Worm (Caenorhabditis elegans): ENCODE data around the gene srbc-19.
A peak's percentile ranks its signal among the peaks of the same experiment; 100 is the strongest.

srbc-19 gene

DNA sequence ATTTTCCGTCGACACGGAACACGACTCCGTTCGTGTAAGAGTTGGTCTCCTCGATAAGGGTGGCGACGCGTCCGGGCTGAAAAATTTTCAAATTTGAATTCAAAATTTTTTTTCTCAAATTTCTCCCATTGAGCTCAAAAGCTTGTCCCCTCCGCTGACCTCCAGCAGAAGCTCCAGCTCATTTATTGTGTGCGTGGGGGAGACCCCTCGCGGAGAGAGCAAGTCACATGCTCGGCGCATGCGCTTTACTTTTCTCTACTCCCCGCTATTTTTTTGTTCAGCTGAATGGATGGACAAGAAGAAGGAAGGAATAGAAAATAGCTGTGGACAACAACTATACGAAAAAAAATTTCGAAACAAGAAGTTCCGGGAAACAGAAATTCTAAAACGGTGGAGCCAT, 33.1 kb downstream of the srbc-19 start:
- TF ChIP-seq tra-4 (tag; optimal IDR thresholded peaks at IDR 0.05), result no peak
- TF ChIP-seq pes-1 (GFP tag; IDR thresholded peaks at IDR 0.05), result 0 out of 2 replicates have a peak, but pooled peaks have one; percentile 34

DNA sequence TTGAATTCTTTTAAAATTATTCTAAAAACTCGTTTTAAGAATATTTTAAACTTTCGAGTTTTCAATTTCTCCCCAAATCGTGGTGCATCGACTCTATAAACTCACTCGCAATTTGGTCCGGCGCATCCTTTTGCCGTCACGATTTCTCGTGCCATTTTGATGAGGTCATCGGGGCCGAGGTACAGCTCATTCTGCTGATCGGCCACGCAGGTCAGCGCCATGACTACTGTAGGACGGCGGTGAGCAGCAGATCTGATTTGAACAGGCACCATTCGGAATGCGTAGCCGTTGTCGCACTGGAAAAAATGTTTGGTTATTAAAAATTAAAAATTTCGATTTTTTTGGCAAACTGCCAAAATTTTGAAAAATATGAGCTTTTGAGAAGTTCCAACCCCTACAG, 33.9 kb downstream of the srbc-19 start:
- TF ChIP-seq B0310.2 (tag; optimal IDR thresholded peaks at IDR 0.05) (no peak), ama-1 (optimal IDR thresholded peaks at IDR 0.05) (no peak), hnd-1 (tag; optimal IDR thresholded peaks at IDR 0.05) (no peak), ets-7 (tag; optimal IDR thresholded peaks at IDR 0.05) (no peak), hmbx-1 (tag; optimal IDR thresholded peaks at IDR 0.05) (no peak), hmg-4 (GFP tag; optimal IDR thresholded peaks at IDR 0.05) (no peak), tbx-11 (GFP tag; IDR thresholded peaks at IDR 0.05) (no peak), scrt-1 (GFP tag; IDR thresholded peaks at IDR 0.05) (no peak), aly-1 (tag; optimal IDR thresholded peaks at IDR 0.05) (no peak), tra-4 (tag; optimal IDR thresholded peaks at IDR 0.05) (no peak), tbx-37 (GFP tag; conservative IDR thresholded peaks at IDR 0.05) (no peak), pes-1 (GFP tag; IDR thresholded peaks at IDR 0.05) (no peak), sea-1 (GFP tag; conservative IDR thresholded peaks at IDR 0.05) (no peak), ceh-36 (tag; optimal IDR thresholded peaks at IDR 0.05) (no peak), F13C5.2 (tag; optimal IDR thresholded peaks at IDR 0.05) (no peak), flt-1 (GFP tag; IDR thresholded peaks at IDR 0.05) (no peak), ceh-13 (GFP tag; optimal IDR thresholded peaks at IDR 0.05) (no peak)

DNA sequence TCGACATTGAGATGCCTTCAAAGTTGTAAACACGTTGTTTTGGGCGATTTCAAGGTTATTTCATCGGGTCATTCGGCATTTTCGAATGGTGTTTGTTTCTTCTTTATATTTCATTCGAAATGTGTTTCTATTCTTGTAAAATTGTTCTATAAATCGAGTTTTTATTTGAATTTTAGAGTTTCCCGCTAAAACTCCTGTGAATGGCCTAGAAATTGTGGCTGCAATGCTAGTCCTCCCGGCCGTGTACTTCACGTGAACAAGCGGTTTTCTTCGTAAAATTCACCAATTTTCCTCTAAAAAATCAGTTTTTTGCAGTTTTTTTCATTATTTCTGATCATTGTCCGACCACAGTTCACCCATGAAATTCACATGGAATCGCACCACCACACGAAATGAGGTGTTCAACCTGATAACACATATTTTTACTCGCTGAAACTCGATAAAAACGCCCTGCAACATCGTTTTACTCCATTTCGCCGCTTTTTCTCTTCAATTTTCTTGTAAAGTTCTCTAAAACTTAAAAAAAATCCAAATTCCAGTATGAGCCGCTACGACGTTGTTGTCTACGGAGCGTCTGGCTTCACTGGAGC, 39.5 kb downstream of the srbc-19 start, which contains the start of gene ldp-1:
Gene ldp-1, plus strand, starts transcription at position 540 of the 590 bp plus-strand sequence.
- TF ChIP-seq tbx-37 (GFP tag; conservative IDR thresholded peaks at IDR 0.05) (peak; percentile 73), scrt-1 (GFP tag; IDR thresholded peaks at IDR 0.05) (no peak), F13C5.2 (tag; optimal IDR thresholded peaks at IDR 0.05) (no peak), pes-1 (GFP tag; IDR thresholded peaks at IDR 0.05) (0 out of 2 replicates have a peak, but pooled peaks have one; percentile 56)

DNA sequence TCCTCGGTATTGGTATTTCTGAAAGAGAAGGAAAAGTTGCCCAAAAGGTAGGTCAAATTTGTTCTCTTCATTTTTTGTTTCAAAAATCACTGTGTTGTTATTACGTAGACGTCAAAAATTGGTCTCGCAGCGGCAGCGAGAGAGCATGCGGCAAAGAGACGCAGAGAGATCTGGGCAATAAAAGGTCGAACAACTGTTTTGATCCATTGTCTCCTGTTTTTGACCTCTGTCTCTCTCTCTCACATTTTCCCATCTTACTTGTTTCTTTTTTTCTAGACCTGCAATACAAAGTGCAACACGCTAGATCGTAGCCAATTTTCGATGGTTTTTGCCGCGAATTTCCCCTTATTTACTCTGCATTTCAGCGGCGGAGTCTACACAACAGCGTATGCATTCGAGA, 40.0 kb downstream of the srbc-19 start:
- no peak for TF ChIP-seq scrt-1 (GFP tag; IDR thresholded peaks at IDR 0.05)
- no peak for TF ChIP-seq ceh-36 (tag; optimal IDR thresholded peaks at IDR 0.05)
- no peak for TF ChIP-seq tbx-37 (GFP tag; conservative IDR thresholded peaks at IDR 0.05)
- TF ChIP-seq B0310.2 (tag; optimal IDR thresholded peaks at IDR 0.05), result no peak
- no peak for TF ChIP-seq tra-4 (tag; optimal IDR thresholded peaks at IDR 0.05)
- TF ChIP-seq ama-1 (optimal IDR thresholded peaks at IDR 0.05), result no peak
- no peak for TF ChIP-seq F13C5.2 (tag; optimal IDR thresholded peaks at IDR 0.05)
- TF ChIP-seq tbx-11 (GFP tag; IDR thresholded peaks at IDR 0.05), result no peak
- TF ChIP-seq hnd-1 (tag; optimal IDR thresholded peaks at IDR 0.05), result no peak
- no peak for TF ChIP-seq ceh-13 (GFP tag; optimal IDR thresholded peaks at IDR 0.05)
- no peak for TF ChIP-seq aly-1 (tag; optimal IDR thresholded peaks at IDR 0.05)

DNA sequence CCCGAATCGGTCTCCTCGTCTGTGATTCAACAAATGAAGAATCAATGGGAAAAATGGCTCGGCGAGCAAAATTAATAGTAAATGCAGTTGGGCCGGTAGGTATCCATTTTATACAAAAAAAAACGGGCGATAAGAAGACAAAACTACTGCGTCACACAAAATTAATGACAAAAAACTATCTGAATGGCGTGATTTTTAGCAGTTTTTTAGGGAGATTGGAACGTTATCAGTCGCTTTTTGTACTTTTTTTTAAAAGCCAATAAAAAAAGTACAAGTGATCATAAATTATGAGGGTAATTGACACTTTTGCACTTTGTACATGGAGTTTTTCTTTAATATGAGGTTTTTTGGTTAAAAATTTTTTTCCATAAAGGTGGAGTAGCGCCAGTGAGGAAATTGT, 43.4 kb downstream of the srbc-19 start:
- TF ChIP-seq aly-1 (tag; optimal IDR thresholded peaks at IDR 0.05) (no peak), flt-1 (GFP tag; IDR thresholded peaks at IDR 0.05) (no peak), tra-4 (tag; optimal IDR thresholded peaks at IDR 0.05) (no peak), sea-1 (GFP tag; conservative IDR thresholded peaks at IDR 0.05) (no peak), tbx-11 (GFP tag; IDR thresholded peaks at IDR 0.05) (no peak), ceh-36 (tag; optimal IDR thresholded peaks at IDR 0.05) (no peak), hmg-4 (GFP tag; optimal IDR thresholded peaks at IDR 0.05) (no peak), scrt-1 (GFP tag; IDR thresholded peaks at IDR 0.05) (no peak), tbx-37 (GFP tag; conservative IDR thresholded peaks at IDR 0.05) (no peak), B0310.2 (tag; optimal IDR thresholded peaks at IDR 0.05) (no peak), hmbx-1 (tag; optimal IDR thresholded peaks at IDR 0.05) (no peak), F13C5.2 (tag; optimal IDR thresholded peaks at IDR 0.05) (no peak)

DNA sequence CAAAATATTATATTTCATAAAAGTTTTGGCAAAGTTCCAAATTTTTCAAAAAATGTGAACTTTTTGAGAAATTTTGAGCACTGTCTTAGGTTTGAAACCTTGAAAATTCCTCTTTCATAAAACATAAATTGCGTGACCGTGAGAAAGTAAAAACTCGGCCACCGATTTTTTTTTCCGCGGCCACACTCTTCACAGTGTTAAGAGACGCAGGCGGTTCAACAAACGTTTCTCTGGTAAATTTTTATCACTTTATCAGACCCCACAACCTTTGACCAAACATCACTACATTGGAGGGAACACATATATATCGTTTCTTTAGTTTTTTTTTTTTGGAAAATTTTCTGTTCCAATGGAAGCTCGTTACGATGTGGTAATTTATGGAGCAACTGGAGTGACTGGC, 44.1 kb downstream of the srbc-19 start, which contains the start of gene F22F7.2:
Gene F22F7.2, plus strand, starts transcription at position 266 of the 400 bp plus-strand sequence.
- TF ChIP-seq B0310.2 (tag; optimal IDR thresholded peaks at IDR 0.05) (no peak), scrt-1 (GFP tag; IDR thresholded peaks at IDR 0.05) (no peak), ets-7 (tag; optimal IDR thresholded peaks at IDR 0.05) (no peak), aly-1 (tag; optimal IDR thresholded peaks at IDR 0.05) (no peak), ceh-13 (GFP tag; optimal IDR thresholded peaks at IDR 0.05) (no peak), ama-1 (optimal IDR thresholded peaks at IDR 0.05) (no peak), sea-1 (GFP tag; conservative IDR thresholded peaks at IDR 0.05) (no peak)

DNA sequence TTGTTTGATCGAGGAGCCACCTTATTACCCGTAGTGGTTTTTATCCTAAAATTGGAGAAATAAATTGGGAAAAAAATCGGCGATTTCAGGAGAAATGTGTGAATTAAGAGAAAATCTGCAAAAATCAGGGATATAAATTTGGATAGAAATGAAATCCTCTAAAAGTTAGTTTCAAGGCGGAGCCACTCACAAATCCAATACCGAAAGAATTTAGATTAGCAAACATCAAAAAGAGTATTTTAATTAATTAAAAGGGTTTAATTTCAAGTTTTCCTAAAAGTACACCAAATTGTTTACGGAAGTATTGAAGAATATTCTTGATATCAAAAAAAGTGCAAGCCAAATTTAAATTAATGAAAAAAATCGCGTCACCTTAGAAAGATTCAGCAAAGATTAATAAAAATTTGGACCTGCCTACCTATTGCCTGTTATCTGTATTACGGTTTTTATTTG, 44.6 kb downstream of the srbc-19 start, which contains the start of gene F22F7.8:
Gene F22F7.8, minus strand, starts transcription at position 51 of the 453 bp plus-strand sequence.
- TF ChIP-seq aly-1 (tag; optimal IDR thresholded peaks at IDR 0.05) (no peak), ceh-13 (GFP tag; optimal IDR thresholded peaks at IDR 0.05) (no peak), hmbx-1 (tag; optimal IDR thresholded peaks at IDR 0.05) (no peak), pes-1 (GFP tag; IDR thresholded peaks at IDR 0.05) (no peak), sea-1 (GFP tag; conservative IDR thresholded peaks at IDR 0.05) (no peak), hnd-1 (tag; optimal IDR thresholded peaks at IDR 0.05) (no peak), tra-4 (tag; optimal IDR thresholded peaks at IDR 0.05) (no peak), tbx-37 (GFP tag; conservative IDR thresholded peaks at IDR 0.05) (no peak), tbx-11 (GFP tag; IDR thresholded peaks at IDR 0.05) (no peak), flt-1 (GFP tag; IDR thresholded peaks at IDR 0.05) (no peak), ets-7 (tag; optimal IDR thresholded peaks at IDR 0.05) (no peak), F13C5.2 (tag; optimal IDR thresholded peaks at IDR 0.05) (no peak), scrt-1 (GFP tag; IDR thresholded peaks at IDR 0.05) (no peak), ama-1 (optimal IDR thresholded peaks at IDR 0.05) (no peak), hmg-4 (GFP tag; optimal IDR thresholded peaks at IDR 0.05) (no peak), B0310.2 (tag; optimal IDR thresholded peaks at IDR 0.05) (no peak), ceh-36 (tag; optimal IDR thresholded peaks at IDR 0.05) (no peak)

DNA sequence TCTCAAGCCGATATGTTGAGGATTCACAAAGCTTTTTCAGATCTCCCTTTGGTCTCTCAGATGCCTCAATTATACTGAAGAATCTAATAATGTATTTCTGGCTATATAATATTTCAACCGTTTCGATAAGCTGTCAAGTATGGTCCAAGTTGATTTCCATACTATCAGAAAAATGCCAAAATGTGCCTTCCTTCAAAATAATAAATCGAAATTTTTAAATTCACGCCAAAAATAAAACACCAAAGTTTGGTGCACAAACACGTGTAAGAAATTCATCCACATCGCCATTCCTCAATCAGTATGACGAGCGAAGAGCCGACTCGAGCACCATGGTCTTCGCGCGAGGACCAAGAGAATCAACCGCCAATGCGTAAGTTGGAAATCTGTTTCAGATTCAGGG, 47.0 kb downstream of the srbc-19 start, which contains the start of gene F22F7.11:
Gene F22F7.11, plus strand, starts transcription at position 301 of the 400 bp plus-strand sequence.
- TF ChIP-seq tbx-37 (GFP tag; conservative IDR thresholded peaks at IDR 0.05) (no peak), pes-1 (GFP tag; IDR thresholded peaks at IDR 0.05) (no peak), hnd-1 (tag; optimal IDR thresholded peaks at IDR 0.05) (no peak), scrt-1 (GFP tag; IDR thresholded peaks at IDR 0.05) (no peak), tbx-11 (GFP tag; IDR thresholded peaks at IDR 0.05) (no peak), tra-4 (tag; optimal IDR thresholded peaks at IDR 0.05) (no peak), sea-1 (GFP tag; conservative IDR thresholded peaks at IDR 0.05) (no peak), ama-1 (optimal IDR thresholded peaks at IDR 0.05) (no peak), flt-1 (GFP tag; IDR thresholded peaks at IDR 0.05) (no peak)

Data from whole organism, early embryonic.